Fruit fly (Drosophila melanogaster) whole organism, embryonic: Measurements from ENCODE around the gene Obp99c.

Experiments
- Atf6 ChIP-seq: fragments of 200-800 bp; sonication (Bioruptor generic); IDR thresholded peaks from 2 replicates; pipeline ENCODE4 v1.3.6; 2022; ENCODE audit warnings: missing biosample characterization, missing genetic modification characterization
- CG10979 ChIP-seq: fragments of 200-800 bp; sonication (Bioruptor generic); optimal IDR thresholded peaks from 2 replicates; lab custom pipeline; 2018; ENCODE audit warnings: missing biosample characterization, mild to moderate bottlenecking, missing genetic modification characterization, moderate library complexity
- CG11560 ChIP-seq: fragments of 200-800 bp; sonication (Bioruptor generic); IDR thresholded peaks from 3 replicates; pipeline ENCODE4 v1.3.6; 2022; ENCODE audit warnings: missing biosample characterization, missing genetic modification characterization
- CG14050 ChIP-seq: fragments of 200-800 bp; sonication (Bioruptor generic); IDR thresholded peaks from 3 replicates; pipeline ENCODE4 v1.3.6; 2022; ENCODE audit warnings: missing biosample characterization, missing genetic modification characterization
- CG15479 ChIP-seq: fragments of 200-800 bp; sonication (Bioruptor generic); optimal IDR thresholded peaks from 3 replicates; lab custom pipeline; 2019; ENCODE audit warnings: missing biosample characterization, mild to moderate bottlenecking, missing genetic modification characterization, moderate library complexity
- CG17361 ChIP-seq: fragments of 200-800 bp; sonication (Bioruptor generic); IDR thresholded peaks from 3 replicates; pipeline ENCODE4 v1.3.6; 2022; ENCODE audit warnings: missing biosample characterization, missing genetic modification characterization
- CG17385 ChIP-seq: fragments of 200-800 bp; sonication (Bioruptor generic); optimal IDR thresholded peaks from 3 replicates; lab custom pipeline; 2018; ENCODE audit warnings: missing biosample characterization, mild to moderate bottlenecking, missing genetic modification characterization
- CG18599 ChIP-seq: fragments of 200-800 bp; sonication (Bioruptor generic); optimal IDR thresholded peaks from 3 replicates; lab custom pipeline; 2017; ENCODE audit warnings: missing biosample characterization, missing genetic modification characterization, mild to moderate bottlenecking, moderate library complexity, missing genetic modification reagents
- CG2116 ChIP-seq: fragments of 200-800 bp; sonication (Bioruptor generic); optimal IDR thresholded peaks from 3 replicates; lab custom pipeline; 2018; ENCODE audit warnings: missing biosample characterization, mild to moderate bottlenecking, missing genetic modification characterization
- CG2875 ChIP-seq: fragments of 200-800 bp; sonication (Bioruptor generic); optimal IDR thresholded peaks from 2 replicates; lab custom pipeline; 2017; ENCODE audit warnings: missing biosample characterization, mild to moderate bottlenecking, missing genetic modification characterization, missing genetic modification reagents
- CG2889 ChIP-seq: fragments of 200-800 bp; sonication (Bioruptor generic); IDR thresholded peaks from 3 replicates; pipeline ENCODE4 v1.3.6; 2022; ENCODE audit warnings: missing biosample characterization, missing genetic modification characterization
- CG31365 ChIP-seq: fragments of 200-800 bp; sonication (Bioruptor generic); optimal IDR thresholded peaks from 2 replicates; lab custom pipeline; 2018; ENCODE audit warnings: missing biosample characterization, mild to moderate bottlenecking, missing genetic modification characterization
- CG32772 ChIP-seq: fragments of 200-800 bp; sonication (Bioruptor generic); IDR thresholded peaks from 2 replicates; pipeline ENCODE4 v1.3.6; 2022; ENCODE audit warnings: missing biosample characterization, missing genetic modification characterization
- CG33213 ChIP-seq: fragments of 200-800 bp; sonication (Bioruptor generic); optimal IDR thresholded peaks from 3 replicates; lab custom pipeline; 2016; ENCODE audit warnings: missing biosample characterization, missing genetic modification characterization
- CG34422 ChIP-seq: fragments of 200-800 bp; sonication (Bioruptor generic); IDR thresholded peaks from 3 replicates; pipeline ENCODE4 v1.3.6; 2022; ENCODE audit warnings: missing biosample characterization, missing genetic modification characterization
- CG3847 ChIP-seq: fragments of 200-800 bp; sonication (Bioruptor generic); IDR thresholded peaks from 2 replicates; pipeline ENCODE4 v1.3.6; 2022; ENCODE audit warnings: missing biosample characterization, missing genetic modification characterization
- CG5953 ChIP-seq: fragments of 200-800 bp; sonication (Bioruptor generic); IDR thresholded peaks from 2 replicates; pipeline ENCODE4 v1.3.6; 2022; ENCODE audit warnings: missing biosample characterization, missing genetic modification characterization
- CG7271 ChIP-seq: fragments of 200-800 bp; sonication (Bioruptor generic); optimal IDR thresholded peaks from 2 replicates; lab custom pipeline; 2018; ENCODE audit warnings: missing biosample characterization, mild to moderate bottlenecking, missing genetic modification characterization, moderate library complexity
- CG7357 ChIP-seq: fragments of 200-800 bp; sonication (Bioruptor generic); IDR thresholded peaks from 3 replicates; pipeline ENCODE4 v1.3.6; 2022; ENCODE audit warnings: missing biosample characterization, missing genetic modification characterization
- CG8388 ChIP-seq: fragments of 200-800 bp; sonication (Bioruptor generic); optimal IDR thresholded peaks from 2 replicates; lab custom pipeline; 2019; ENCODE audit warnings: missing biosample characterization, mild to moderate bottlenecking, missing genetic modification characterization, moderate library complexity
- CTCF ChIP-seq: fragments of 200-800 bp; sonication (Bioruptor generic); optimal IDR thresholded peaks from 2 replicates; lab custom pipeline; 2017; ENCODE audit warnings: missing biosample characterization, mild to moderate bottlenecking, missing genetic modification characterization, moderate library complexity
- Chrac-16 ChIP-seq: fragments of 200-800 bp; sonication (Bioruptor generic); optimal IDR thresholded peaks from 3 replicates; lab custom pipeline; 2016; ENCODE audit warnings: missing biosample characterization, missing genetic modification characterization
- CoRest ChIP-seq: fragments of 200-800 bp; sonication (Bioruptor generic); optimal IDR thresholded peaks from 3 replicates; lab custom pipeline; 2018; ENCODE audit warnings: missing biosample characterization, mild to moderate bottlenecking, missing genetic modification characterization, moderate library complexity
- Dad ChIP-seq: fragments of 200-800 bp; sonication (Bioruptor generic); optimal IDR thresholded peaks from 3 replicates; lab custom pipeline; 2016; ENCODE audit warnings: missing biosample characterization, missing genetic modification characterization
- Doc2 ChIP-seq: fragments of 200-800 bp; sonication (Bioruptor generic); IDR thresholded peaks from 2 replicates; pipeline ENCODE4 v1.3.6; 2022; ENCODE audit warnings: missing biosample characterization, missing genetic modification characterization
- HLH3B ChIP-seq: fragments of 200-800 bp; sonication (Bioruptor generic); IDR thresholded peaks from 2 replicates; pipeline ENCODE4 v1.3.6; 2022; ENCODE audit warnings: missing biosample characterization, missing genetic modification characterization
- HLHmδ ChIP-seq: fragments of 200-800 bp; sonication (Bioruptor generic); optimal IDR thresholded peaks from 2 replicates; lab custom pipeline; 2018; ENCODE audit warnings: missing biosample characterization, mild to moderate bottlenecking, missing genetic modification characterization, moderate library complexity
- Hr3 ChIP-seq: fragments of 200-800 bp; sonication (Bioruptor generic); optimal IDR thresholded peaks from 3 replicates; lab custom pipeline; 2016; ENCODE audit warnings: missing biosample characterization, missing genetic modification characterization
- Meics ChIP-seq: fragments of 200-800 bp; sonication (Bioruptor generic); optimal IDR thresholded peaks from 2 replicates; lab custom pipeline; 2017; ENCODE audit warnings: missing biosample characterization, mild to moderate bottlenecking, missing genetic modification characterization
- NC2α ChIP-seq: fragments of 200-800 bp; sonication (Bioruptor generic); optimal IDR thresholded peaks from 2 replicates; lab custom pipeline; 2016; ENCODE audit warnings: missing biosample characterization, missing genetic modification characterization
- Ravus ChIP-seq: fragments of 200-800 bp; sonication (Bioruptor generic); IDR thresholded peaks from 2 replicates; pipeline ENCODE4 v1.3.6; 2022; ENCODE audit warnings: missing biosample characterization, missing genetic modification characterization
- Rx ChIP-seq: fragments of 200-800 bp; sonication (Bioruptor generic); IDR thresholded peaks from 2 replicates; pipeline ENCODE4 v1.3.6; 2022; ENCODE audit warnings: missing biosample characterization, missing genetic modification characterization
- Six4 ChIP-seq: fragments of 200-800 bp; sonication (Bioruptor generic); optimal IDR thresholded peaks from 2 replicates; lab custom pipeline; 2016; ENCODE audit warnings: missing biosample characterization, missing genetic modification characterization
- Sox100B ChIP-seq: fragments of 200-800 bp; sonication (Bioruptor generic); optimal IDR thresholded peaks from 3 replicates; lab custom pipeline; 2018; ENCODE audit warnings: missing biosample characterization, mild to moderate bottlenecking, missing genetic modification characterization
- Sox102F ChIP-seq: fragments of 200-800 bp; sonication (Bioruptor generic); optimal IDR thresholded peaks from 2 replicates; lab custom pipeline; 2018; ENCODE audit warnings: missing biosample characterization, mild to moderate bottlenecking, missing genetic modification characterization, moderate library complexity
- Xbp1 ChIP-seq: fragments of 200-800 bp; sonication (Bioruptor generic); optimal IDR thresholded peaks from 3 replicates; lab custom pipeline; 2016; ENCODE audit warnings: missing biosample characterization, mild to moderate bottlenecking, missing genetic modification characterization
- cato ChIP-seq: fragments of 200-800 bp; sonication (Bioruptor generic); optimal IDR thresholded peaks from 2 replicates; lab custom pipeline; 2016; ENCODE audit warnings: missing biosample characterization, missing genetic modification characterization, borderline replicate concordance
- cg ChIP-seq: fragments of 200-800 bp; sonication (Bioruptor generic); optimal IDR thresholded peaks from 3 replicates; lab custom pipeline; 2019; ENCODE audit warnings: missing biosample characterization, mild to moderate bottlenecking, missing genetic modification characterization, moderate library complexity
- croc ChIP-seq: fragments of 200-800 bp; sonication (Bioruptor generic); conservative IDR thresholded peaks from 3 replicates; pipeline ENCODE4 v1.3.6; 2022; ENCODE audit warnings: missing biosample characterization, missing genetic modification characterization
- fd3F ChIP-seq: fragments of 200-800 bp; sonication (Bioruptor generic); optimal IDR thresholded peaks from 2 replicates; lab custom pipeline; 2018; ENCODE audit warnings: missing biosample characterization, mild to moderate bottlenecking, missing genetic modification characterization, moderate library complexity
- hkb ChIP-seq, 2 experiments: fragments of 200-800 bp in 1 of 2; fragments of >200 bp in 1 of 2; sonication (Bioruptor generic) in 1 of 2; IDR thresholded peaks in 1 of 2; optimal IDR thresholded peaks in 1 of 2; 2 replicates each; pipeline versions ENCODE4 v1.3.6 to Lab custom; 2017 to 2022; ENCODE audit warnings: missing biosample characterization in 1 of 2, missing genetic modification characterization in 1 of 2
- jing ChIP-seq: fragments of 200-800 bp; sonication (Bioruptor generic); optimal IDR thresholded peaks from 2 replicates; lab custom pipeline; 2018; ENCODE audit warnings: missing biosample characterization, mild to moderate bottlenecking, missing genetic modification characterization
- ken ChIP-seq: fragments of 200-800 bp; sonication (Bioruptor generic); IDR thresholded peaks from 3 replicates; pipeline ENCODE4 v1.3.6; 2022; ENCODE audit warnings: missing biosample characterization, missing genetic modification characterization
- nau ChIP-seq: fragments of 200-800 bp; sonication (Bioruptor generic); optimal IDR thresholded peaks from 3 replicates; lab custom pipeline; 2017; ENCODE audit warnings: missing biosample characterization, mild to moderate bottlenecking, missing genetic modification characterization, missing genetic modification reagents
- onecut ChIP-seq: fragments of 200-800 bp; sonication (Bioruptor generic); IDR thresholded peaks from 2 replicates; pipeline ENCODE4 v1.3.6; 2022; ENCODE audit warnings: missing biosample characterization, missing genetic modification characterization
- phol ChIP-seq: fragments of 200-800 bp; sonication (Bioruptor generic); optimal IDR thresholded peaks from 3 replicates; lab custom pipeline; 2018; ENCODE audit warnings: missing biosample characterization, mild to moderate bottlenecking, missing genetic modification characterization, moderate library complexity
- rib ChIP-seq: fragments of 200-800 bp; sonication (Bioruptor generic); IDR thresholded peaks from 2 replicates; pipeline ENCODE4 v1.3.6; 2022; ENCODE audit warnings: missing biosample characterization, missing genetic modification characterization
- trem ChIP-seq: fragments of 200-800 bp; optimal IDR thresholded peaks from 3 replicates; lab custom pipeline; 2019; ENCODE audit warnings: missing biosample characterization, mild to moderate bottlenecking, missing genetic modification characterization, moderate library complexity
- unpg ChIP-seq: fragments of 200-800 bp; sonication (Bioruptor generic); optimal IDR thresholded peaks from 3 replicates; lab custom pipeline; 2018; ENCODE audit warnings: missing biosample characterization, mild to moderate bottlenecking, missing genetic modification characterization, moderate library complexity
- zen2 ChIP-seq: fragments of 200-800 bp; sonication (Bioruptor generic); IDR thresholded peaks from 3 replicates; pipeline ENCODE4 v1.3.6; 2022; ENCODE audit warnings: missing biosample characterization, missing genetic modification characterization; ENCODE audit not compliant: partially characterized antibody
- zfh1 ChIP-seq: fragments of 200-800 bp; sonication (Bioruptor generic); IDR thresholded peaks from 3 replicates; pipeline ENCODE4 v1.3.6; 2022; ENCODE audit warnings: missing biosample characterization, missing genetic modification characterization

Gene Obp99c

dm6 chr3R:29651488-29651887, 37.6 kb downstream of the Obp99c start (continued):
- TF ChIP-seq Chrac-16 (GFP tag; lab: Kevin White, UChicago) (peak; percentile 4), CG7271 (tag; lab: Kevin White, UChicago) (no peak), CG31365 (tag; lab: Kevin White, UChicago) (no peak), CG34422 (no peak), CG10979 (tag; lab: Kevin White, UChicago) (no peak), zfh1 (GFP tag; lab: Robert Waterston, UW) (0 out of 3 replicates have a peak, but pooled peaks have one; percentile 30), CoRest (tag; lab: Kevin White, UChicago) (peak; percentile 31), Xbp1 (GFP tag; lab: Kevin White, UChicago) (peak; percentile 54), CG17385 (GFP tag; lab: Kevin White, UChicago) (peak; percentile 45), cg (GFP tag; lab: Kevin White, UChicago) (peak; percentile 3), hkb (optimal IDR thresholded peaks at IDR 0.05; lab: Kevin White, UChicago) (no peak), hkb (GFP tag; IDR thresholded peaks at IDR 0.05; lab: Robert Waterston, UW) (peak; percentile 70), cato (GFP tag; lab: Kevin White, UChicago) (no peak), NC2α (GFP tag; lab: Kevin White, UChicago) (no peak), CG2889 (GFP tag; lab: Robert Waterston, UW) (no peak), trem (tag; lab: Kevin White, UChicago) (no peak), CG17361 (GFP tag; lab: Robert Waterston, UW) (0 out of 3 replicates have a peak, but pooled peaks have one; percentile 17), HLHmδ (GFP tag; lab: Kevin White, UChicago) (no peak), jing (GFP tag; lab: Kevin White, UChicago) (no peak), Atf6 (GFP tag; lab: Robert Waterston, UW) (peak; percentile 59; the same call in 1 of the 2 replicates), CTCF (GFP tag; lab: Kevin White, UChicago) (no peak), CG3847 (GFP tag; lab: Robert Waterston, UW) (no peak), ken (GFP tag; lab: Robert Waterston, UW) (no peak), CG15479 (GFP tag; lab: Kevin White, UChicago) (no peak), croc (GFP tag; lab: Robert Waterston, UW) (no peak), fd3F (GFP tag; lab: Kevin White, UChicago) (no peak), Dad (GFP tag; lab: Kevin White, UChicago) (no peak), rib (no peak), Sox102F (peak; percentile 37), CG2116 (GFP tag; lab: Kevin White, UChicago) (no peak), CG33213 (GFP tag; lab: Kevin White, UChicago) (no peak), CG2875 (GFP tag; lab: Kevin White, UChicago) (no peak), Sox100B (GFP tag; lab: Kevin White, UChicago) (no peak), onecut (GFP tag; lab: Robert Waterston, UW) (0 out of 2 replicates have a peak, but pooled peaks have one; percentile 6), CG11560 (tag; lab: Robert Waterston, UW) (no peak), Doc2 (GFP tag; lab: Robert Waterston, UW) (no peak), Hr3 (GFP tag; lab: Kevin White, UChicago) (no peak), CG32772 (GFP tag; lab: Robert Waterston, UW) (peak; percentile 28; the same call in 1 of the 2 replicates), CG7357 (GFP tag; lab: Robert Waterston, UW) (no peak), HLH3B (GFP tag; lab: Robert Waterston, UW) (no peak), zen2 (GFP tag; lab: Robert Waterston, UW) (no peak), CG5953 (GFP tag; lab: Robert Waterston, UW) (no peak), Meics (GFP tag; lab: Kevin White, UChicago) (peak; percentile 67), CG8388 (GFP tag; lab: Kevin White, UChicago) (peak; percentile 14), CG18599 (GFP tag; lab: Kevin White, UChicago) (peak; percentile 84), CG14050 (no peak), Six4 (no peak), nau (GFP tag; lab: Kevin White, UChicago) (no peak), Rx (no peak), unpg (GFP tag; lab: Kevin White, UChicago) (peak; percentile 16), Ravus (GFP tag; lab: Robert Waterston, UW) (no peak), phol (tag; lab: Kevin White, UChicago) (peak; percentile 6)
